Worm (Caenorhabditis elegans) whole organism, L3 larva: ENCODE measurements around the gene alkb-7.

Experiments used
- ZK546.5 ChIP-seq: sonication (generic microtip); optimal IDR thresholded peaks from 2 replicates; lab custom pipeline; 2017; ENCODE audit warnings: missing biosample characterization, missing genetic modification characterization
- daf-12 ChIP-seq: fragments of 150-350 bp; optimal IDR thresholded peaks from 2 replicates; lab custom pipeline; 2014; ENCODE audit warnings: missing biosample characterization, missing genetic modification reagents, missing genetic modification characterization
- elt-1 ChIP-seq: fragments of 150-350 bp; optimal IDR thresholded peaks from 2 replicates; lab custom pipeline; 2014; ENCODE audit warnings: missing biosample characterization, missing genetic modification characterization
- elt-3 ChIP-seq, 3 experiments: fragments of 150-350 bp in 1 of 3; sonication (generic microtip) in 2 of 3; optimal IDR thresholded peaks; 2 replicates in 2 of 3; 4 replicates in 1 of 3; lab custom pipeline; 2014 to 2017; ENCODE audit warnings: missing biosample characterization in 3 of 3, missing genetic modification characterization in 3 of 3
- jun-1 ChIP-seq: fragments of 150-350 bp; optimal IDR thresholded peaks from 2 replicates; lab custom pipeline; 2014; ENCODE audit warnings: missing biosample characterization, missing genetic modification reagents, missing genetic modification characterization
- lin-15B ChIP-seq: fragments of 150-350 bp; optimal IDR thresholded peaks from 2 replicates; lab custom pipeline; 2014; ENCODE audit warnings: missing biosample characterization, missing genetic modification characterization
- mdl-1 ChIP-seq: fragments of 150-350 bp; optimal IDR thresholded peaks from 2 replicates; lab custom pipeline; 2014; ENCODE audit warnings: missing biosample characterization, missing genetic modification characterization
- nhr-11 ChIP-seq: fragments of 150-350 bp; optimal IDR thresholded peaks from 2 replicates; lab custom pipeline; 2014; ENCODE audit warnings: missing biosample characterization, missing genetic modification characterization
- nhr-28 ChIP-seq: fragments of 150-350 bp; optimal IDR thresholded peaks from 2 replicates; lab custom pipeline; 2014; ENCODE audit warnings: missing biosample characterization, missing genetic modification characterization
- nhr-77 ChIP-seq: fragments of 150-350 bp; optimal IDR thresholded peaks from 2 replicates; lab custom pipeline; 2014; ENCODE audit warnings: missing biosample characterization, missing genetic modification characterization
- snpc-4 ChIP-seq: fragments of 150-350 bp; optimal IDR thresholded peaks from 2 replicates; lab custom pipeline; 2014; ENCODE audit warnings: missing biosample characterization, missing genetic modification characterization
- zag-1 ChIP-seq: fragments of 150-350 bp; optimal IDR thresholded peaks from 2 replicates; lab custom pipeline; 2014; ENCODE audit warnings: missing biosample characterization, missing genetic modification characterization
- ztf-11 ChIP-seq: fragments of 150-350 bp; optimal IDR thresholded peaks from 2 replicates; lab custom pipeline; 2014; ENCODE audit warnings: missing biosample characterization, missing genetic modification characterization

- no peak for TF ChIP-seq snpc-4 (tag; lab: Kevin White, UChicago)
- TF ChIP-seq zag-1 (tag; lab: Kevin White, UChicago), result no peak
- TF ChIP-seq nhr-11 (tag; lab: Kevin White, UChicago), result no peak
- TF ChIP-seq ZK546.5 (tag; lab: Kevin White, UChicago), result no peak
- no peak for TF ChIP-seq jun-1 (tag; lab: Kevin White, UChicago)
- TF ChIP-seq ztf-11 (tag; lab: Kevin White, UChicago), result no peak
- no peak for TF ChIP-seq elt-1
- no peak for TF ChIP-seq elt-3 (tag; optimal IDR thresholded peaks at IDR 0.05; lab: Kevin White, UChicago)
- no peak for TF ChIP-seq nhr-28 (tag; lab: Kevin White, UChicago)
- no peak for TF ChIP-seq mdl-1 (tag; lab: Kevin White, UChicago)
- TF ChIP-seq lin-15B (tag; lab: Kevin White, UChicago), result no peak
- TF ChIP-seq daf-12 (tag; lab: Kevin White, UChicago), result no peak
- TF ChIP-seq nhr-77 (tag; lab: Kevin White, UChicago), result no peak
Measured at ce11 chrII:12776379-12776778, 11.6 kb downstream of the alkb-7 start, which contains the start of gene Y46G5A.34.
